Worm (Caenorhabditis elegans): ENCODE results near the gene fbf-2.

fbf-2 gene

DNA sequence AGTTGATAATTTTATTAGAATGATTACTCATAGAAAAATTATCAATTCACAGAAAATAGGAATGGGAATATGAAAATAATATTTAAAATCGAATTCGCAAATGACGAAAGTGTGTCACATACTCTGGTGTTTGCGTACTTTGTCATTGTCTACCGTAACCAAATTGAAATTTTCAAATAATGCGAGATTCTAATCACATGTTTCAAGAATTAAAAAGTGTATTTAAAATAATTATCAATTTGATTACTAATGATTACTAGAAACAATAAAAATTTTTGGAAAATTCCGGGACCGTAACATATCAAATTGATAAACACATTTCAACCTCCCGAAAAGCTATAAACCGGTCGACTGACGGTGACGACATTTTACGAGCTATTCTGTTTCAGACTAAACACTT, at the start of gene fbf-2, which contains the start of gene nspg-3:
Gene fbf-2, minus strand, starts transcription at position 101 of the 400 bp plus-strand sequence.
Gene nspg-3, plus strand, starts transcription at position 388 of the 400 bp plus-strand sequence.
- TF ChIP-seq nhr-179 (tag; optimal IDR thresholded peaks at IDR 0.05) (no peak), lag-1 (GFP tag; IDR thresholded peaks at IDR 0.05) (no peak), zfh-2 (GFP tag; conservative IDR thresholded peaks at IDR 0.05) (no peak), pha-4 (tag; optimal IDR thresholded peaks at IDR 0.05) (no peak), lsl-1 (GFP tag; optimal IDR thresholded peaks at IDR 0.05) (peak; percentile 61), fkh-3 (tag; optimal IDR thresholded peaks at IDR 0.05) (no peak)

DNA sequence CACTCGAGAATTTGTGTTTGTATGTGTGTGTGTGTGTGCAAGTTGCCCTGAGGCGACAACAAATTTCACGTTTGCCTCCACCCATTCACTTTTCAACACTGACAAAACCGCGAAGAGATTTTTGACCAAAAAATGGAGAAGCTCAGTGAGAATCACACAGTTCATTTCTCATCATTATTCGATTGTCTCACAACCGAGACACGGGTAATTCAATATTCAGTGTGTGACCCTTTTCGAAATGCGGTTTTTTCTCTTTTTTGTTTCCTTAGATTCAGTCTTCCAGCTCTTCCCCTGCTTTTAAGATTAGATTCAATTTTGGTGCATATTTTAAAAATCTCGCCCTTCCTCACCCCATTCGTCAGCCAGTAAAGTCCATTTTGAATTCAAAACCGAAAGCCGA, 48.2 kb upstream of the fbf-2 start:
- TF ChIP-seq K12H6.12 (tag; optimal IDR thresholded peaks at IDR 0.05) (no peak), Y53F4B.3 (GFP tag; IDR thresholded peaks at IDR 0.05) (no peak)

DNA sequence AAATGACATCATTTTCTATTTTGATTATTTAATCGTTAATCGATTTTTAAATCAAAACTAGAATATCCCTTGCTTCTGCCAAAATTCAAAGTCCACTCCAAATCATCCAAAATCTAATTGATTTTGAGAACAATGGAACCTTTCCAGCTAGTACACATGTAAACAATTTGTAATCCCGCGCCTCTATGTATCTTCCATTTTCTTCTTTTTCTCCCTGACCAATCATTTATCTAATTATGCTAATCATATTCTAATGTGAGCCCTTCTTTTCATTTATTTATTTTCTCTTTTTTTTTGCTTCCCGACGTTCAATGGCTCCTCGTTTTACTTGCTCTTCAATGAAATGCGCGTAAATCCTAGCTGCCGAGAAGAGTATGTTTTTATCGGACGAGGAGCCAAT, 46.9 kb upstream of the fbf-2 start:
- TF ChIP-seq lir-1 (GFP tag; conservative IDR thresholded peaks at IDR 0.05), result no peak
- TF ChIP-seq nhr-80 (tag; optimal IDR thresholded peaks at IDR 0.05), result no peak
- no peak for TF ChIP-seq T07F8.4 (tag; optimal IDR thresholded peaks at IDR 0.05)
- TF ChIP-seq sptf-2 (GFP tag; optimal IDR thresholded peaks at IDR 0.05), result no peak
- no peak for TF ChIP-seq aptf-2 (GFP tag; conservative IDR thresholded peaks at IDR 0.05)
- no peak for TF ChIP-seq athp-1 (tag; optimal IDR thresholded peaks at IDR 0.05)
- TF ChIP-seq unc-130 (GFP tag; optimal IDR thresholded peaks at IDR 0.05), result no peak
- no peak for TF ChIP-seq egl-44 (GFP tag; IDR thresholded peaks at IDR 0.05)
- TF ChIP-seq F55B11.4 (tag; optimal IDR thresholded peaks at IDR 0.05; ENCODE audit: borderline replicate concordance, insufficient read depth), result no peak
- no peak for TF ChIP-seq ama-1 (optimal IDR thresholded peaks at IDR 0.05)
- no peak for TF ChIP-seq ama-1 (GFP tag; optimal IDR thresholded peaks at IDR 0.05)
- TF ChIP-seq hsf-1 (GFP tag; IDR thresholded peaks at IDR 0.05), result no peak
- TF ChIP-seq bed-2 (GFP tag; IDR thresholded peaks at IDR 0.05), result no peak
- TF ChIP-seq unc-62 (GFP tag; optimal IDR thresholded peaks at IDR 0.05), result no peak
- no peak for TF ChIP-seq rcor-1 (GFP tag; IDR thresholded peaks at IDR 0.05)
- no peak for TF ChIP-seq madf-6 (GFP tag; IDR thresholded peaks at IDR 0.05)
- TF ChIP-seq C17E4.6 (GFP tag; IDR thresholded peaks at IDR 0.05), result no peak
- TF ChIP-seq ccch-3 (GFP tag; optimal IDR thresholded peaks at IDR 0.05), result no peak
- TF ChIP-seq egrh-3 (GFP tag; IDR thresholded peaks at IDR 0.05), result no peak
- TF ChIP-seq rpc-1 (optimal IDR thresholded peaks at IDR 0.05), result no peak
- no peak for TF ChIP-seq rpc-1 (tag; optimal IDR thresholded peaks at IDR 0.05)

DNA sequence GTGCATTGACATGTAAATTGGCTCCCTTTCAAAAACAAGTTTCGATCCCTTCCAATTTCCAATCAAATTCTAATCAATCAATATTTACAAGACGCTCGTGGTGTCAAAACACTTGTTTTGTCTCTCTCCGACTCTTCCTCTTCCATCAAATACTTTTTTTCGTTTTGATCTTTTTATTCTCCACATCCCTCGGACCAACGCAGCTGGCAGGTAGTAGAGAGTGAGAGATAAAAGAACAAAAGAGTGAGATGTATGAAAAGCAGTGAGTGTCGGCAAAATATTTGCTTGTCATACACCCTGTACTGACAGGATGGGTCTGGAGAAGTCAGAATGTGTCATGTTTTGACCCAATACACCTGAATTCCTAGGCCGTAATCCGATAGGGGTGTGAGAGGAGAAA, 45.4 kb upstream of the fbf-2 start:
- no peak for TF ChIP-seq Y53G8AR.9 (GFP tag; conservative IDR thresholded peaks at IDR 0.05)
- no peak for TF ChIP-seq snpc-1.1 (tag; optimal IDR thresholded peaks at IDR 0.05; ENCODE audit: insufficient read depth)
- no peak for TF ChIP-seq F10E7.11 (tag; optimal IDR thresholded peaks at IDR 0.05)
- no peak for TF ChIP-seq F23B12.7 (tag; optimal IDR thresholded peaks at IDR 0.05; ENCODE audit: insufficient read depth)
- no peak for TF ChIP-seq ztf-6 (GFP tag; IDR thresholded peaks at IDR 0.05)
- TF ChIP-seq ekl-4 (GFP tag; IDR thresholded peaks at IDR 0.05), result no peak
- no peak for TF ChIP-seq hsf-1 (GFP tag; IDR thresholded peaks at IDR 0.05)
- TF ChIP-seq egl-44 (GFP tag; IDR thresholded peaks at IDR 0.05), result no peak
- TF ChIP-seq ZK185.1 (tag; optimal IDR thresholded peaks at IDR 0.05; ENCODE audit: poor library complexity, severe bottlenecking), result no peak
- no peak for TF ChIP-seq hrde-1 (tag; optimal IDR thresholded peaks at IDR 0.05; ENCODE audit: borderline replicate concordance)
